Worm (Caenorhabditis elegans) whole organism, mixed stage, embryonic: ENCODE measurements around the gene tag-180.

Experiments used
- blmp-1 ChIP-seq: fragments of 150-350 bp; optimal IDR thresholded peaks from 2 replicates; lab custom pipeline; 2014; ENCODE audit warnings: missing biosample characterization, missing genetic modification characterization
- lsy-2 ChIP-seq: fragments of 150-350 bp; optimal IDR thresholded peaks from 2 replicates; lab custom pipeline; 2014; ENCODE audit warnings: missing biosample characterization, missing genetic modification characterization
- snpc-4 ChIP-seq: fragments of 150-350 bp; optimal IDR thresholded peaks from 2 replicates; lab custom pipeline; 2014; ENCODE audit warnings: missing biosample characterization, missing genetic modification characterization
- sptf-1 ChIP-seq: sonication (generic microtip); optimal IDR thresholded peaks from 2 replicates; lab custom pipeline; 2017; ENCODE audit warnings: mild to moderate bottlenecking, missing genetic modification characterization, moderate library complexity, missing compliant biosample characterization
- unc-39 ChIP-seq: fragments of 150-350 bp; optimal IDR thresholded peaks from 2 replicates; lab custom pipeline; 2014; ENCODE audit warnings: missing biosample characterization, missing genetic modification characterization

DNA sequence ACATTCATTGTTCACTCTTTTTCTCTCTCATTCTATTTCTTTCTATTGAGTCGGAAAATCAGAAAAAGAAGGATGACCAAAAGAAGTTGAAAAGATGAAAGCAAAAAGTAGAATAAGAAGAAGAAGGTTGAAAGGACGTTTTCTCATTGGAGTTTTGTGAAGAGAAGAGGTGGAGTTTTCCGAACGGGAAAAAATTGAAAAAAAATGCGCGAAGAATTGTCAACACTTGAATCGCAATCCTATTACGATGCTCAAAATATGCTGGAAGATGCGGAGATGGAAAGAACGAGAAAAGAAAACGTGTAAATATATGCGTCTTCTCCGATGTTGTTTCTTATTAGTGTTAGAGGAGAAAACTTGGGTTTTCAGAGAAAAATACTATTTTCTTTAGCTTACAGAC, 4.1 kb upstream of the tag-180 start:
- TF ChIP-seq sptf-1 (tag; lab: Kevin White, UChicago) (no peak), blmp-1 (tag; lab: Kevin White, UChicago) (no peak), unc-39 (tag; lab: Kevin White, UChicago) (no peak), snpc-4 (tag; lab: Kevin White, UChicago) (no peak), lsy-2 (tag; lab: Kevin White, UChicago) (no peak)
